Fruit fly (Drosophila melanogaster): Measurements from ENCODE around the gene CheB38c.

DNA sequence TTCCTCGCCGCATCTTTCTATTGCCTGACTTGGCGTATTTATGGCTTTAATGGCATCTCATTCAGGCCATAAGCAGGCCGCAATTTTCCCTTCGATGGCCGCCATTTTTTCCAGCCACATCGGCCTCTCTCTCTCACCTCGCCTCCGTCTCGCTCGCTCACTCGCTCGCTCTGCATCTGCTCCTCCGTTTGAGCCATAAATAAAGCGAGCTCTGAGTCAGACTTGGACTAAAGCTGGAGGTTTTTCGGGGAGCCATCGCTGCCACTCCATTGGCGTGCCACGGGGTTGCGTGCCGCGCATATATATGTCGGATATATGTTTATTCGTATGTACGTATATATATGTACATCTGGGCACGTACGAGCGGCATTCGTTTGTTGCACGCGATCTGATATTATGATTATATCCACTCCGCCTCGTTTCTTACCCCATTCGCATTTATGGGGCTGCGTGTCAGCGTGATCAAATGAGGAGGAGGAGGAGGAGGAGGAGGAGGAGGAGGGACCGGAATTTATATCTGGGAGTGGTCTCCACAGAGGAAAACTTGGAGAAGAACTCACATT is 43.6 kb downstream of the CheB38c start:
- TF ChIP-seq rn (GFP tag; IDR thresholded peaks at IDR 0.05) = no peak
- no peak for TF ChIP-seq CG32121 (GFP tag; IDR thresholded peaks at IDR 0.05)
- no peak for TF ChIP-seq CG15710 (tag; optimal IDR thresholded peaks at IDR 0.05)
- no peak for TF ChIP-seq gl (tag; optimal IDR thresholded peaks at IDR 0.05)
- TF ChIP-seq CG14655 (GFP tag; optimal IDR thresholded peaks at IDR 0.05) = no peak
- TF ChIP-seq CG9948 (tag; optimal IDR thresholded peaks at IDR 0.05) = no peak
- TF ChIP-seq CG13204 (GFP tag; optimal IDR thresholded peaks at IDR 0.05) = no peak
- TF ChIP-seq CG12605 (GFP tag; IDR thresholded peaks at IDR 0.05) = no peak
- TF ChIP-seq CG34367 (tag; optimal IDR thresholded peaks at IDR 0.05) = no peak
